Fruit fly (Drosophila melanogaster): ENCODE results near the gene eIF5B.
A peak's percentile ranks its signal among the peaks of the same experiment; 100 is the strongest.

Gene eIF5B

DNA sequence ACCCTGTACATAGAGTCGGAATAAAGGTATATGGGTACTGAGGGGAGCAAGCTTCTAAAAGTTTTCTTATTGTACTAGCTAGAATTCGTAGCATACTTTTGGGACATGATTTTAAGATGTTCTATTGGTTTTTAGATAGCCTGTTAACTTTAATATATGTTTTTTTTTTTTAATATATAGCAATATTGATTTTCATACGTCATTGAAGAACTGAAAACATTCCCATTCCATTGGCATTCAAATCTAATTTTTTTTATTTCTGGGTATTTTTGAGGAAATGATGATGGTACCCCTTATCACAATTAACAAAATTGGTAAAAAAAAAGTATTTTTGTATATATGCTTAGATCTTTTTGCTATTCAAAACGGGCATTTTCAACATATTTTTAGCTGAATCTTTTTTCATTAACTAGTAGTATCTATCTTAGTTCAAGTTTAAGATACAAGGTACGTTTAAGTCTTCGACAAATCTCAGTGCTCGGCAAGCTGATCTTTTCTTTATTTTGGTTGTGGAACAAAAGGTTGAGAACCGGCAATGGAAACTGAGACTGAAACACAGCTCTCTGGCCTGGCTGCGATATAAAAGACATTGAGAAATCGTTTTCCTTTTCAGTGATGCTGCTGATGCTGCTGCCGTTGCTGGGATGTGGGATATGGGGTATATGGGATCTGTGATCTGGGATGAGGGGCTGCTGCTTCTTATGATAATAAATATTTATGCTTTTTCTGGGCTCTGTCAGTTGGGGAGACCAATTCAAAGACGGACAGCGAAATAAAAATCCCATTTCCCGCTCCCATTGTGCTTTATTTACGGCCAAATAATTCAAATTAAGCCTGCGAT is 76.0 kb downstream of the eIF5B start (continued):
- TF ChIP-seq CG6272 (GFP tag; IDR thresholded peaks at IDR 0.05) (no peak), nerfin-1 (tag; optimal IDR thresholded peaks at IDR 0.05) (no peak), peb (GFP tag; IDR thresholded peaks at IDR 0.05) (no peak), CG4707 (GFP tag; optimal IDR thresholded peaks at IDR 0.05) (no peak), CG15696 (tag; optimal IDR thresholded peaks at IDR 0.05) (peak; percentile 0), cas (GFP tag; IDR thresholded peaks at IDR 0.05) (no peak), CG34224 (GFP tag; IDR thresholded peaks at IDR 0.05; ENCODE audit: partially characterized antibody) (no peak), CG10147 (GFP tag; optimal IDR thresholded peaks at IDR 0.05) (no peak), CG13624 (GFP tag; optimal IDR thresholded peaks at IDR 0.05) (peak; percentile 24), Dp (GFP tag; optimal IDR thresholded peaks at IDR 0.05) (no peak), CG7839 (tag; optimal IDR thresholded peaks at IDR 0.05) (peak; percentile 61), Lhr (GFP tag; optimal IDR thresholded peaks at IDR 0.05) (no peak), CG15601 (tag; optimal IDR thresholded peaks at IDR 0.05) (peak; percentile 38), Xrp1 (GFP tag; IDR thresholded peaks at IDR 0.05) (peak; percentile 39; the same call in 1 of the 2 replicates), B-H1 (GFP tag; IDR thresholded peaks at IDR 0.05) (no peak), CG32532 (GFP tag; IDR thresholded peaks at IDR 0.05) (peak; percentile 53), Hmr (GFP tag; optimal IDR thresholded peaks at IDR 0.05) (no peak), Ravus (GFP tag; IDR thresholded peaks at IDR 0.05) (no peak), dati (GFP tag; IDR thresholded peaks at IDR 0.05) (no peak), CkIIα-i1 (GFP tag; IDR thresholded peaks at IDR 0.05) (no peak), fu2 (GFP tag; optimal IDR thresholded peaks at IDR 0.05) (no peak), CG5180 (GFP tag; optimal IDR thresholded peaks at IDR 0.05) (no peak), sima (GFP tag; optimal IDR thresholded peaks at IDR 0.05) (no peak), vvl (GFP tag; IDR thresholded peaks at IDR 0.05) (peak; percentile 58; the same call in 1 of the 2 replicates), dmrt11E (tag; optimal IDR thresholded peaks at IDR 0.05) (peak; percentile 77), nau (GFP tag; optimal IDR thresholded peaks at IDR 0.05) (peak; percentile 2), Dek (tag; optimal IDR thresholded peaks at IDR 0.05) (no peak), Nf-YC (tag; optimal IDR thresholded peaks at IDR 0.05) (no peak), CG9437 (GFP tag; optimal IDR thresholded peaks at IDR 0.05) (peak; percentile 64), HHEX (GFP tag; optimal IDR thresholded peaks at IDR 0.05) (peak; percentile 5), salm (tag; optimal IDR thresholded peaks at IDR 0.05) (no peak), CG1647 (GFP tag; optimal IDR thresholded peaks at IDR 0.05) (no peak), CG32767 (GFP tag; IDR thresholded peaks at IDR 0.05) (0 out of 2 replicates have a peak, but pooled peaks have one; percentile 22), HLH3B (GFP tag; IDR thresholded peaks at IDR 0.05) (peak; percentile 18; the same call in 1 of the 2 replicates), CG31224 (GFP tag; IDR thresholded peaks at IDR 0.05) (no peak), dysf (GFP tag; IDR thresholded peaks at IDR 0.05) (peak; percentile 43; the same call in 2 of the 3 replicates), CG4424 (GFP tag; optimal IDR thresholded peaks at IDR 0.05) (peak; percentile 59), CG10565 (GFP tag; optimal IDR thresholded peaks at IDR 0.05) (no peak), bowl (GFP tag; IDR thresholded peaks at IDR 0.05) (no peak), shn (GFP tag; optimal IDR thresholded peaks at IDR 0.05) (no peak), Bgb (GFP tag; IDR thresholded peaks at IDR 0.05; ENCODE audit: partially characterized antibody) (no peak), CG7372 (GFP tag; IDR thresholded peaks at IDR 0.05) (no peak), ind (GFP tag; optimal IDR thresholded peaks at IDR 0.05) (peak; percentile 35), usp (GFP tag; optimal IDR thresholded peaks at IDR 0.05) (no peak), bbx (GFP tag; IDR thresholded peaks at IDR 0.05; ENCODE audit: partially characterized antibody) (no peak), aop (GFP tag; IDR thresholded peaks at IDR 0.05) (no peak), chm (GFP tag; IDR thresholded peaks at IDR 0.05) (no peak), Doc2 (GFP tag; IDR thresholded peaks at IDR 0.05) (no peak), CG15514 (GFP tag; optimal IDR thresholded peaks at IDR 0.05) (no peak)
